Worm (Caenorhabditis elegans): Measurements from ENCODE around the gene T14B4.3.

Gene T14B4.3

DNA sequence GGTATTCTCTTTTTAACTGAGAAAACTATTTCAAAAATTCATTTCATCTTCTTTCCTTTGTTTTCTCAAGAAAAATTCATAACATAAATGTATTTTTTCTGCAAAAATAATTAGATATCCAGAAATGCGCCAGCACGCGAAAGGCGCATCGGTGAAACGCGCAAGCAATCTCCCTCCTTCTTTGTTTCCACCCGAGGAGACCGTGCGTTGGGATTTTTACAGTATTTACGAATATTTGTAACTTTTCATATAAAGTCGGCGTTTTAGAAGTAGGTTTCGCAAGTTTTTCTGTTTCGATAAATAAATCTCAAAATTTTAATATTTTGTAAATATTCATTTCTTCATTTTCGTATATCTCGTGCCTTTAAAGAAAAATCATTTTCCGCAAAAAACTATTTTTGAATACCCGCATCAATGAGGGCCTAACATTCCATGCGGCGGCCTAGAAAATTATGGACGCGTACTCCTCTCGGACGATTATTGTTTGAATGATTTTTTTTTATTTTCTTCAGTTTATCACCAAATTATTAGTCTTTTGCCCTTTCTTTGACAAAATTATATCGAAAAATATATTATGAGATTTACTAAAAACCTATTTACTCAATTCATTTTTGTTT, 41.8 kb downstream of the T14B4.3 start, which contains the start of gene ssup-72 (continued):
- TF ChIP-seq nfya-1 (tag; optimal IDR thresholded peaks at IDR 0.05; ENCODE audit: borderline replicate concordance, insufficient read depth) (no peak), K12H6.12 (tag; optimal IDR thresholded peaks at IDR 0.05) (peak; percentile 1), nfyb-1 (GFP tag; IDR thresholded peaks at IDR 0.05) (peak; percentile 35; the same call in 1 of the 2 replicates), zim-3 (tag; optimal IDR thresholded peaks at IDR 0.05) (no peak), nhr-179 (tag; optimal IDR thresholded peaks at IDR 0.05) (no peak), madf-8 (GFP tag; conservative IDR thresholded peaks at IDR 0.05) (peak; percentile 50), tlf-1 (GFP tag; optimal IDR thresholded peaks at IDR 0.05) (peak; percentile 8), dox-1 (GFP tag; IDR thresholded peaks at IDR 0.05) (peak; percentile 81), snpc-1.3 (tag; optimal IDR thresholded peaks at IDR 0.05; ENCODE audit: insufficient read depth) (no peak), mcd-1 (GFP tag; IDR thresholded peaks at IDR 0.05) (peak; percentile 62; the same call in 1 of the 2 replicates), F55B11.4 (tag; optimal IDR thresholded peaks at IDR 0.05; ENCODE audit: borderline replicate concordance, insufficient read depth) (no peak), efl-1 (GFP tag; optimal IDR thresholded peaks at IDR 0.05) (peak; percentile 48), F22D6.2 (tag; optimal IDR thresholded peaks at IDR 0.05) (no peak), hlh-26 (GFP tag; conservative IDR thresholded peaks at IDR 0.05) (no peak), egrh-3 (GFP tag; IDR thresholded peaks at IDR 0.05) (no peak; the same call in 1 of the 2 replicates), Y53F4B.3 (GFP tag; IDR thresholded peaks at IDR 0.05) (no peak), hmg-1.2 (GFP tag; IDR thresholded peaks at IDR 0.05) (peak; percentile 24; the same call in 1 of the 2 replicates), F49E8.2 (tag; optimal IDR thresholded peaks at IDR 0.05; ENCODE audit: insufficient read depth) (no peak), Y67H2A.10 (GFP tag; conservative IDR thresholded peaks at IDR 0.05) (no peak), ceh-27 (GFP tag; optimal IDR thresholded peaks at IDR 0.05) (peak; percentile 55), athp-1 (tag; optimal IDR thresholded peaks at IDR 0.05) (peak; percentile 22), K11D2.4 (GFP tag; IDR thresholded peaks at IDR 0.05) (0 out of 2 replicates have a peak, but pooled peaks have one; percentile 32), let-607 (tag; optimal IDR thresholded peaks at IDR 0.05) (peak in 1 of 2 experiments; percentile 58), lin-54 (GFP tag; optimal IDR thresholded peaks at IDR 0.05) (peak; percentile 78), ceh-100 (GFP tag; IDR thresholded peaks at IDR 0.05) (0 out of 2 replicates have a peak, but pooled peaks have one; percentile 16), snpc-4 (GFP tag; optimal IDR thresholded peaks at IDR 0.05) (no peak), snpc-4 (tag; optimal IDR thresholded peaks at IDR 0.05) (peak in 2 of 4 experiments; percentile 8 to 33), ZK185.1 (tag; optimal IDR thresholded peaks at IDR 0.05; ENCODE audit: poor library complexity, severe bottlenecking) (peak; percentile 72), F39B2.1 (GFP tag; IDR thresholded peaks at IDR 0.05) (no peak), F23B12.7 (tag; optimal IDR thresholded peaks at IDR 0.05; ENCODE audit: insufficient read depth) (no peak), him-1 (tag; optimal IDR thresholded peaks at IDR 0.05) (peak; percentile 9), xnd-1 (tag; optimal IDR thresholded peaks at IDR 0.05) (peak; percentile 41), dpl-1 (GFP tag; optimal IDR thresholded peaks at IDR 0.05) (peak; percentile 35), madf-6 (GFP tag; IDR thresholded peaks at IDR 0.05) (peak; percentile 81), tbp1 (GFP tag; optimal IDR thresholded peaks at IDR 0.05) (peak; percentile 22), hsf-1 (GFP tag; IDR thresholded peaks at IDR 0.05) (no peak), Y53G8AR.9 (GFP tag; conservative IDR thresholded peaks at IDR 0.05) (no peak), ceh-91 (GFP tag; IDR thresholded peaks at IDR 0.05) (peak; percentile 45; the same call in 1 of the 2 replicates), ceh-58 (GFP tag; IDR thresholded peaks at IDR 0.05) (no peak), pbrm-1 (GFP tag; IDR thresholded peaks at IDR 0.05) (peak; percentile 50; the same call in 1 of the 2 replicates), madf-3 (GFP tag; IDR thresholded peaks at IDR 0.05) (0 out of 2 replicates have a peak, but pooled peaks have one; percentile 31)

All from whole organism, young adult.